Worm (Caenorhabditis elegans) whole organism, late embryonic: ENCODE results near the gene Y67H2A.2.
A peak's percentile ranks its signal among the peaks of the same experiment; 100 is the strongest.

Experiments used
- C38D4.7 ChIP-seq: fragments of 200-800 bp; sonication (Bioruptor generic); optimal IDR thresholded peaks from 2 replicates; lab custom pipeline; 2018; ENCODE audit warnings: mild to moderate bottlenecking, missing genetic modification characterization, moderate library complexity, missing compliant biosample characterization
- F13H6.1 ChIP-seq: sonication (generic microtip); optimal IDR thresholded peaks from 2 replicates; lab custom pipeline; 2016; ENCODE audit warnings: missing genetic modification characterization, missing compliant biosample characterization
- K02D7.2 ChIP-seq: sonication (generic microtip); optimal IDR thresholded peaks from 2 replicates; lab custom pipeline; 2017; ENCODE audit warnings: mild to moderate bottlenecking, missing genetic modification characterization, missing compliant biosample characterization
- Y22D7AL.16 ChIP-seq: sonication (generic microtip); optimal IDR thresholded peaks from 2 replicates; lab custom pipeline; 2016; ENCODE audit warnings: missing genetic modification characterization, missing compliant biosample characterization
- ahr-1 ChIP-seq: sonication (generic microtip); optimal IDR thresholded peaks from 2 replicates; lab custom pipeline; 2016; ENCODE audit warnings: missing genetic modification characterization, missing compliant biosample characterization
- ama-1 ChIP-seq: fragments of 150-350 bp; optimal IDR thresholded peaks from 2 replicates; lab custom pipeline; 2014
- ceh-19 ChIP-seq: fragments of 200-800 bp; sonication (Bioruptor generic); optimal IDR thresholded peaks from 2 replicates; lab custom pipeline; 2018; ENCODE audit warnings: mild to moderate bottlenecking, missing genetic modification characterization, missing compliant biosample characterization
- ceh-2 ChIP-seq: sonication (generic microtip); optimal IDR thresholded peaks from 2 replicates; lab custom pipeline; 2016; ENCODE audit warnings: missing genotype, missing genetic modification characterization, missing compliant biosample characterization
- ceh-22 ChIP-seq: sonication (generic microtip); optimal IDR thresholded peaks from 2 replicates; lab custom pipeline; 2017; ENCODE audit warnings: missing biosample characterization, missing genetic modification characterization
- ceh-24 ChIP-seq: sonication (generic microtip); optimal IDR thresholded peaks from 2 replicates; lab custom pipeline; 2016; ENCODE audit warnings: mild to moderate bottlenecking, missing genetic modification characterization, missing compliant biosample characterization
- ceh-31 ChIP-seq: sonication (generic microtip); optimal IDR thresholded peaks from 2 replicates; lab custom pipeline; 2016; ENCODE audit warnings: missing genetic modification characterization, missing compliant biosample characterization
- ceh-34 ChIP-seq: sonication (generic microtip); optimal IDR thresholded peaks from 2 replicates; lab custom pipeline; 2016; ENCODE audit warnings: mild to moderate bottlenecking, missing genetic modification characterization, missing compliant biosample characterization
- ceh-45 ChIP-seq: fragments of 200-800 bp; sonication (Bioruptor generic); IDR thresholded peaks from 2 replicates; pipeline ENCODE4 v1.3.6; 2022; ENCODE audit warnings: missing genetic modification reagents, missing genetic modification characterization, missing compliant biosample characterization
- ceh-48 ChIP-seq: sonication (generic microtip); optimal IDR thresholded peaks from 2 replicates; lab custom pipeline; 2016; ENCODE audit warnings: missing genetic modification characterization, inconsistent platforms, missing compliant biosample characterization
- ceh-9 ChIP-seq: sonication (generic microtip); optimal IDR thresholded peaks from 2 replicates; lab custom pipeline; 2016; ENCODE audit warnings: mild to moderate bottlenecking, missing genetic modification characterization, inconsistent platforms, missing compliant biosample characterization
- che-1 ChIP-seq: sonication (generic microtip); optimal IDR thresholded peaks from 2 replicates; lab custom pipeline; 2016; ENCODE audit warnings: mild to moderate bottlenecking, missing genetic modification characterization, missing compliant biosample characterization
- dmd-4 ChIP-seq: sonication (generic microtip); optimal IDR thresholded peaks from 2 replicates; lab custom pipeline; 2016; ENCODE audit warnings: borderline replicate concordance, missing genetic modification characterization, missing compliant biosample characterization
- dve-1 ChIP-seq: sonication (generic microtip); optimal IDR thresholded peaks from 2 replicates; lab custom pipeline; 2017; ENCODE audit warnings: antibody characterized with exemption, mild to moderate bottlenecking, missing genetic modification characterization, missing compliant biosample characterization
- elt-2 ChIP-seq: sonication (generic microtip); optimal IDR thresholded peaks from 2 replicates; lab custom pipeline; 2016; ENCODE audit warnings: missing genetic modification reagents, missing genetic modification characterization, missing compliant biosample characterization
- elt-4 ChIP-seq: sonication (generic microtip); optimal IDR thresholded peaks from 2 replicates; lab custom pipeline; 2016; ENCODE audit warnings: missing genetic modification characterization, missing compliant biosample characterization
- ets-4 ChIP-seq: sonication (generic microtip); optimal IDR thresholded peaks from 2 replicates; lab custom pipeline; 2016; ENCODE audit warnings: missing genetic modification characterization, missing compliant biosample characterization
- eyg-1 ChIP-seq: sonication (generic microtip); optimal IDR thresholded peaks from 2 replicates; lab custom pipeline; 2016; ENCODE audit warnings: missing genotype, missing genetic modification characterization, missing compliant biosample characterization
- fkh-6 ChIP-seq: sonication (generic microtip); optimal IDR thresholded peaks from 2 replicates; lab custom pipeline; 2016; ENCODE audit warnings: missing genetic modification characterization, missing compliant biosample characterization
- gmeb-2 ChIP-seq: sonication (generic microtip); optimal IDR thresholded peaks from 2 replicates; lab custom pipeline; 2016; ENCODE audit warnings: missing genetic modification characterization, inconsistent platforms, missing compliant biosample characterization
- hlh-15 ChIP-seq: sonication (generic microtip); optimal IDR thresholded peaks from 2 replicates; lab custom pipeline; 2016; ENCODE audit warnings: missing genetic modification characterization, missing compliant biosample characterization
- hlh-6 ChIP-seq: sonication (generic microtip); optimal IDR thresholded peaks from 2 replicates; lab custom pipeline; 2016; ENCODE audit warnings: missing genotype, missing genetic modification characterization, missing compliant biosample characterization
- hlh-8 ChIP-seq: sonication (generic microtip); optimal IDR thresholded peaks from 2 replicates; lab custom pipeline; 2016; ENCODE audit warnings: missing genotype, missing genetic modification characterization, missing compliant biosample characterization
- lim-6 ChIP-seq: sonication (generic microtip); optimal IDR thresholded peaks from 2 replicates; lab custom pipeline; 2016; ENCODE audit warnings: missing genetic modification characterization, missing compliant biosample characterization
- madf-2 ChIP-seq: sonication (generic microtip); optimal IDR thresholded peaks from 2 replicates; lab custom pipeline; 2017; ENCODE audit warnings: missing genetic modification characterization, missing compliant biosample characterization
- nhr-11 ChIP-seq: fragments of 150-350 bp; optimal IDR thresholded peaks from 2 replicates; lab custom pipeline; 2014; ENCODE audit warnings: missing biosample characterization, missing genetic modification characterization
- nhr-232 ChIP-seq: sonication (generic microtip); optimal IDR thresholded peaks from 2 replicates; lab custom pipeline; 2016; ENCODE audit warnings: missing genetic modification characterization, missing compliant biosample characterization
- pag-3 ChIP-seq: sonication (generic microtip); optimal IDR thresholded peaks from 2 replicates; lab custom pipeline; 2016; ENCODE audit warnings: missing compliant biosample characterization, missing genetic modification characterization, borderline replicate concordance
- pat-9 ChIP-seq: fragments of 200-800 bp; sonication (Bioruptor generic); optimal IDR thresholded peaks from 2 replicates; lab custom pipeline; 2018; ENCODE audit warnings: mild to moderate bottlenecking, missing genetic modification characterization, moderate library complexity, missing compliant biosample characterization
- pax-1 ChIP-seq: fragments of 150-350 bp; optimal IDR thresholded peaks from 2 replicates; lab custom pipeline; 2014; ENCODE audit warnings: missing biosample characterization, missing genetic modification characterization
- pha-2 ChIP-seq: sonication (generic microtip); optimal IDR thresholded peaks from 2 replicates; lab custom pipeline; 2017; ENCODE audit warnings: mild to moderate bottlenecking, missing genetic modification characterization, missing compliant biosample characterization
- pha-4 ChIP-seq: fragments of 150-350 bp; optimal IDR thresholded peaks from 2 replicates; lab custom pipeline; 2018; ENCODE audit warnings: missing biosample characterization, missing genetic modification reagents, missing genetic modification characterization
- ref-2 ChIP-seq: sonication (generic microtip); optimal IDR thresholded peaks from 2 replicates; lab custom pipeline; 2016; ENCODE audit warnings: missing genetic modification characterization, missing compliant biosample characterization
- sdc-2 ChIP-seq: sonication (generic microtip); optimal IDR thresholded peaks from 2 replicates; lab custom pipeline; 2016; ENCODE audit warnings: missing genotype, missing genetic modification characterization, missing compliant biosample characterization
- sox-2 ChIP-seq: fragments of 200-800 bp; sonication (Bioruptor generic); IDR thresholded peaks from 2 replicates; pipeline ENCODE4 v1.3.6; 2022; ENCODE audit warnings: missing genetic modification reagents, missing genetic modification characterization, missing compliant biosample characterization
- syd-9 ChIP-seq: sonication (generic microtip); optimal IDR thresholded peaks from 2 replicates; lab custom pipeline; 2016; ENCODE audit warnings: mild to moderate bottlenecking, missing genetic modification characterization, moderate library complexity, missing compliant biosample characterization
- tbx-2 ChIP-seq: sonication (generic microtip); optimal IDR thresholded peaks from 2 replicates; lab custom pipeline; 2016; ENCODE audit warnings: missing genetic modification characterization, missing compliant biosample characterization
- ttx-3 ChIP-seq: sonication (generic microtip); optimal IDR thresholded peaks from 2 replicates; lab custom pipeline; 2016; ENCODE audit warnings: missing genetic modification reagents, missing genetic modification characterization, missing compliant biosample characterization
- unc-3 ChIP-seq, 2 experiments: fragments of 200-800 bp in 1 of 2; sonication (Bioruptor generic) in 1 of 2; sonication (generic microtip) in 1 of 2; conservative IDR thresholded peaks in 1 of 2; optimal IDR thresholded peaks in 1 of 2; 2 replicates each; pipeline versions ENCODE4 v1.3.6 to Lab custom; 2016 to 2022; ENCODE audit warnings: missing compliant biosample characterization in 2 of 2, missing genetic modification characterization in 2 of 2, missing genetic modification reagents in 1 of 2
- unc-42 ChIP-seq: sonication (generic microtip); optimal IDR thresholded peaks from 2 replicates; lab custom pipeline; 2016; ENCODE audit warnings: missing genotype, missing genetic modification characterization, missing compliant biosample characterization
- unc-55 ChIP-seq: sonication (generic microtip); optimal IDR thresholded peaks from 2 replicates; lab custom pipeline; 2017; ENCODE audit warnings: missing biosample characterization, missing genetic modification reagents, missing genetic modification characterization
- unc-86 ChIP-seq: sonication (generic microtip); optimal IDR thresholded peaks from 2 replicates; lab custom pipeline; 2016; ENCODE audit warnings: missing genetic modification characterization, missing compliant biosample characterization

Y67H2A.2 gene

ce11 chrIV:13241340-13241739 is 56.3 kb downstream of the Y67H2A.2 start:
- TF ChIP-seq unc-55, result no peak
- no peak for TF ChIP-seq ref-2 (tag; lab: Kevin White, UChicago)
- no peak for TF ChIP-seq ceh-34 (tag; lab: Kevin White, UChicago)
- no peak for TF ChIP-seq unc-42
- TF ChIP-seq hlh-8, result no peak
- TF ChIP-seq pha-4, result no peak
- no peak for TF ChIP-seq F13H6.1 (tag; lab: Kevin White, UChicago)
- TF ChIP-seq tbx-2, result no peak
- TF ChIP-seq gmeb-2 (tag; lab: Kevin White, UChicago), result no peak
- no peak for TF ChIP-seq ceh-48 (tag; lab: Kevin White, UChicago)
- no peak for TF ChIP-seq nhr-232 (tag; lab: Kevin White, UChicago)
- TF ChIP-seq che-1 (tag; lab: Kevin White, UChicago), result no peak
- no peak for TF ChIP-seq hlh-6
- no peak for TF ChIP-seq syd-9
- no peak for TF ChIP-seq ceh-9 (tag; lab: Kevin White, UChicago)

- TF ChIP-seq gmeb-2 (tag; lab: Kevin White, UChicago), result no peak
- TF ChIP-seq nhr-232 (tag; lab: Kevin White, UChicago), result no peak
- no peak for TF ChIP-seq pax-1 (tag; lab: Kevin White, UChicago)
- TF ChIP-seq F13H6.1 (tag; lab: Kevin White, UChicago), result no peak
- no peak for TF ChIP-seq ama-1 (lab: Kevin White, UChicago)
- no peak for TF ChIP-seq hlh-8
- TF ChIP-seq pag-3, result no peak
- TF ChIP-seq Y22D7AL.16, result no peak
- no peak for TF ChIP-seq eyg-1 (tag; lab: Kevin White, UChicago)
These were observed 56.8 kb downstream of the Y67H2A.2 start, which contains the start of gene lin-54 for ce11 chrIV:13240842-13241143. lin-54 (plus strand) TSS chrIV:13241044.

- TF ChIP-seq elt-2 (tag; lab: Kevin White, UChicago) (peak; percentile 84), pax-1 (tag; lab: Kevin White, UChicago) (peak; percentile 75), ceh-2 (tag; lab: Kevin White, UChicago) (peak; percentile 48), unc-42 (peak; percentile 100), sdc-2 (tag; lab: Kevin White, UChicago) (peak; percentile 3), dve-1 (tag; lab: Kevin White, UChicago) (peak; percentile 83), pag-3 (no peak), K02D7.2 (tag; lab: Kevin White, UChicago) (no peak), fkh-6 (tag; lab: Kevin White, UChicago) (no peak), ttx-3 (tag; lab: Kevin White, UChicago) (peak; percentile 27), nhr-11 (tag; lab: Kevin White, UChicago) (no peak), unc-86 (tag; lab: Kevin White, UChicago) (peak; percentile 82), unc-3 (GFP tag; conservative IDR thresholded peaks at IDR 0.05; lab: Robert Waterston, UW) (no peak), unc-3 (tag; optimal IDR thresholded peaks at IDR 0.05; lab: Kevin White, UChicago) (peak; percentile 70), unc-55 (peak; percentile 79), ahr-1 (no peak), ceh-48 (tag; lab: Kevin White, UChicago) (peak; percentile 50), C38D4.7 (GFP tag; lab: Kevin White, UChicago) (no peak), madf-2 (tag; lab: Kevin White, UChicago) (peak; percentile 66), ama-1 (lab: Kevin White, UChicago) (no peak), sox-2 (peak; percentile 80), che-1 (tag; lab: Kevin White, UChicago) (no peak), hlh-15 (tag; lab: Kevin White, UChicago) (no peak), hlh-8 (peak; percentile 16), ceh-31 (tag; lab: Kevin White, UChicago) (peak; percentile 92), gmeb-2 (tag; lab: Kevin White, UChicago) (peak; percentile 9), pha-2 (tag; lab: Kevin White, UChicago) (peak; percentile 62), lim-6 (peak; percentile 24), pat-9 (tag; lab: Kevin White, UChicago) (peak; percentile 73), dmd-4 (no peak), hlh-6 (no peak), ceh-22 (tag; lab: Kevin White, UChicago) (no peak), Y22D7AL.16 (no peak), elt-4 (no peak), ceh-19 (no peak), ceh-45 (0 out of 2 replicates have a peak, but pooled peaks have one; percentile 50), ets-4 (tag; lab: Kevin White, UChicago) (peak; percentile 63), pha-4 (peak; percentile 33), ceh-24 (tag; lab: Kevin White, UChicago) (no peak)
These were observed 57.4 kb downstream of the Y67H2A.2 start, which contains the start of gene rpl-12 for ce11 chrIV:13240078-13240841. rpl-12 (minus strand) TSS chrIV:13240651.
